Worm (Caenorhabditis elegans) whole organism, L4 larva: ENCODE data around the gene col-14.

Experiments used
- D1046.2 ChIP-seq: fragments of 200-800 bp; sonication (Bioruptor generic); IDR thresholded peaks from 2 replicates; pipeline ENCODE4 v1.3.6; 2022; ENCODE audit warnings: missing genetic modification characterization, missing compliant biosample characterization
- F10B5.3 ChIP-seq: sonication (generic microtip); optimal IDR thresholded peaks from 2 replicates; lab custom pipeline; 2016; ENCODE audit warnings: mild to moderate bottlenecking, missing genetic modification characterization, missing compliant biosample characterization
- F26F4.8 ChIP-seq: fragments of 200-800 bp; sonication (Bioruptor generic); conservative IDR thresholded peaks from 2 replicates; pipeline ENCODE4 v1.3.6; 2022; ENCODE audit warnings: missing genetic modification characterization, missing compliant biosample characterization
- Y48G9A.11 ChIP-seq: fragments of 200-800 bp; sonication (Bioruptor generic); IDR thresholded peaks from 2 replicates; pipeline ENCODE4 v1.3.6; 2022; ENCODE audit warnings: missing genetic modification reagents, missing genetic modification characterization, missing compliant biosample characterization
- Y75B8A.6 ChIP-seq: fragments of 200-800 bp; sonication (Bioruptor generic); IDR thresholded peaks from 2 replicates; pipeline ENCODE4 v1.3.6; 2022; ENCODE audit warnings: missing genetic modification reagents, missing genetic modification characterization, missing compliant biosample characterization
- ZK546.5 ChIP-seq, 2 experiments: sonication (generic microtip); optimal IDR thresholded peaks; 2 replicates each; lab custom pipeline; 2017; ENCODE audit warnings: missing biosample characterization in 2 of 2, missing genetic modification characterization in 2 of 2
- aha-1 ChIP-seq: fragments of 150-350 bp; peaks from one replicate; lab custom pipeline; 2014; ENCODE audit warnings: missing biosample characterization, missing genetic modification characterization
- aly-2 ChIP-seq: sonication (generic microtip); optimal IDR thresholded peaks from 2 replicates; lab custom pipeline; 2018; ENCODE audit warnings: missing biosample characterization, missing genetic modification characterization
- arid-1 ChIP-seq: fragments of 200-800 bp; sonication (Bioruptor generic); conservative IDR thresholded peaks from 2 replicates; pipeline ENCODE4 v1.3.6; 2022; ENCODE audit warnings: missing genetic modification reagents, missing genetic modification characterization, missing compliant biosample characterization
- attf-4 ChIP-seq: sonication (generic microtip); optimal IDR thresholded peaks from 3 replicates; lab custom pipeline; 2017; ENCODE audit warnings: missing biosample characterization, missing genetic modification characterization
- ceh-44 ChIP-seq: fragments of 200-800 bp; sonication (Bioruptor generic); IDR thresholded peaks from 2 replicates; pipeline ENCODE4 v1.3.6; 2022; ENCODE audit warnings: missing genetic modification reagents, missing genetic modification characterization, missing compliant biosample characterization
- ceh-62 ChIP-seq: sonication (generic microtip); optimal IDR thresholded peaks from 2 replicates; lab custom pipeline; 2017; ENCODE audit warnings: missing biosample characterization, missing genetic modification characterization
- cey-2 ChIP-seq: sonication (generic microtip); optimal IDR thresholded peaks from 3 replicates; lab custom pipeline; 2017; ENCODE audit warnings: missing genetic modification characterization, mild to moderate bottlenecking, missing compliant biosample characterization, antibody characterized with exemption, borderline replicate concordance; ENCODE audit not compliant: insufficient read depth
- ctbp-1 ChIP-seq: fragments of 200-800 bp; sonication (Bioruptor generic); IDR thresholded peaks from 2 replicates; pipeline ENCODE4 v1.3.6; 2022; ENCODE audit warnings: missing genetic modification reagents, missing genetic modification characterization, missing compliant biosample characterization
- daf-12 ChIP-seq: fragments of 150-350 bp; optimal IDR thresholded peaks from 2 replicates; lab custom pipeline; 2014; ENCODE audit warnings: missing biosample characterization, missing genetic modification reagents, missing genetic modification characterization
- daf-8 ChIP-seq: fragments of 200-800 bp; sonication (Bioruptor generic); IDR thresholded peaks from 2 replicates; pipeline ENCODE4 v1.3.6; 2022; ENCODE audit warnings: missing genetic modification characterization, missing compliant biosample characterization
- dve-1 ChIP-seq: sonication (generic microtip); optimal IDR thresholded peaks from 2 replicates; lab custom pipeline; 2017; ENCODE audit warnings: antibody characterized with exemption, mild to moderate bottlenecking, missing genetic modification characterization, missing compliant biosample characterization; ENCODE audit not compliant: insufficient read depth
- egl-27 ChIP-seq: sonication (generic microtip); optimal IDR thresholded peaks from 3 replicates; lab custom pipeline; 2017; ENCODE audit warnings: missing biosample characterization, missing genetic modification reagents, missing genetic modification characterization
- gei-8 ChIP-seq: fragments of 200-800 bp; sonication (Bioruptor generic); optimal IDR thresholded peaks from 2 replicates; lab custom pipeline; 2018; ENCODE audit warnings: mild to moderate bottlenecking, missing genetic modification characterization, missing compliant biosample characterization
- hlh-11 ChIP-seq: fragments of 200-800 bp; sonication (Bioruptor generic); optimal IDR thresholded peaks from 2 replicates; lab custom pipeline; 2018; ENCODE audit warnings: mild to moderate bottlenecking, missing genetic modification characterization, missing compliant biosample characterization
- hlh-30 ChIP-seq: sonication (generic microtip); optimal IDR thresholded peaks from 2 replicates; lab custom pipeline; 2017; ENCODE audit warnings: antibody characterized with exemption, mild to moderate bottlenecking, missing genetic modification characterization, missing compliant biosample characterization; ENCODE audit not compliant: insufficient read depth
- hmg-1.1 ChIP-seq: fragments of 200-800 bp; sonication (Bioruptor generic); IDR thresholded peaks from 2 replicates; pipeline ENCODE4 v1.3.6; 2022; ENCODE audit warnings: missing genetic modification reagents, missing genetic modification characterization, missing compliant biosample characterization
- lin-13 ChIP-seq: fragments of 150-350 bp; optimal IDR thresholded peaks from 2 replicates; lab custom pipeline; 2014; ENCODE audit warnings: missing biosample characterization, missing genetic modification reagents, missing genetic modification characterization
- mdl-1 ChIP-seq, 2 experiments: fragments of 150-350 bp in 1 of 2; sonication (generic microtip) in 1 of 2; optimal IDR thresholded peaks; 2 replicates each; lab custom pipeline; 2014 to 2017; ENCODE audit warnings: missing biosample characterization in 2 of 2, missing genetic modification characterization in 2 of 2
- mes-2 ChIP-seq: sonication (generic microtip); optimal IDR thresholded peaks from 2 replicates; lab custom pipeline; 2016; ENCODE audit warnings: missing genotype, mild to moderate bottlenecking, missing genetic modification characterization, missing compliant biosample characterization; ENCODE audit not compliant: poor library complexity, severe bottlenecking
- mxl-2 ChIP-seq: fragments of 200-800 bp; sonication (Bioruptor generic); conservative IDR thresholded peaks from 2 replicates; pipeline ENCODE4 v1.3.6; 2022; ENCODE audit warnings: missing genetic modification reagents, missing genetic modification characterization, missing compliant biosample characterization
- mxl-3 ChIP-seq: fragments of 200-800 bp; sonication (Bioruptor generic); optimal IDR thresholded peaks from 2 replicates; lab custom pipeline; 2018; ENCODE audit warnings: mild to moderate bottlenecking, missing genetic modification characterization, missing compliant biosample characterization
- nhr-25 ChIP-seq: sonication (generic microtip); optimal IDR thresholded peaks from 2 replicates; lab custom pipeline; 2017; ENCODE audit warnings: missing genetic modification characterization, mild to moderate bottlenecking, missing compliant biosample characterization, antibody characterized with exemption, moderate library complexity, borderline replicate concordance; ENCODE audit not compliant: insufficient read depth
- nhr-28 ChIP-seq: fragments of 150-350 bp; optimal IDR thresholded peaks from 2 replicates; lab custom pipeline; 2014; ENCODE audit warnings: missing biosample characterization, missing genetic modification characterization
- nhr-42 ChIP-seq: fragments of 200-800 bp; sonication (Bioruptor generic); IDR thresholded peaks from 2 replicates; pipeline ENCODE4 v1.3.6; 2022; ENCODE audit warnings: missing genetic modification characterization, missing compliant biosample characterization
- nhr-48 ChIP-seq: sonication (generic microtip); optimal IDR thresholded peaks from 2 replicates; lab custom pipeline; 2016; ENCODE audit warnings: mild to moderate bottlenecking, missing genetic modification characterization, missing compliant biosample characterization
- nhr-6 ChIP-seq: fragments of 150-350 bp; optimal IDR thresholded peaks from 2 replicates; lab custom pipeline; 2014; ENCODE audit warnings: missing biosample characterization, missing genetic modification characterization
- nhr-76 ChIP-seq: fragments of 150-350 bp; optimal IDR thresholded peaks from 2 replicates; lab custom pipeline; 2014; ENCODE audit warnings: missing biosample characterization, missing genetic modification characterization
- pqm-1 ChIP-seq: sonication (generic microtip); optimal IDR thresholded peaks from 2 replicates; lab custom pipeline; 2017; ENCODE audit warnings: missing biosample characterization, missing genetic modification characterization
- rbr-2 ChIP-seq: sonication (generic microtip); optimal IDR thresholded peaks from 2 replicates; lab custom pipeline; 2016; ENCODE audit warnings: missing genotype, missing genetic modification characterization, missing compliant biosample characterization
- saeg-2 ChIP-seq: fragments of 200-800 bp; sonication (Bioruptor generic); IDR thresholded peaks from 2 replicates; pipeline ENCODE4 v1.3.6; 2022; ENCODE audit warnings: missing genetic modification reagents, missing genetic modification characterization, missing compliant biosample characterization
- set-16 ChIP-seq: fragments of 200-800 bp; sonication (Bioruptor generic); IDR thresholded peaks from 2 replicates; pipeline ENCODE4 v1.3.6; 2022; ENCODE audit warnings: missing genetic modification reagents, missing genetic modification characterization, missing compliant biosample characterization
- spr-1 ChIP-seq: sonication (generic microtip); optimal IDR thresholded peaks from 2 replicates; lab custom pipeline; 2016; ENCODE audit warnings: mild to moderate bottlenecking, missing genetic modification characterization, missing compliant biosample characterization
- unc-39 ChIP-seq: sonication (generic microtip); optimal IDR thresholded peaks from 2 replicates; lab custom pipeline; 2017; ENCODE audit warnings: missing biosample characterization, missing genetic modification characterization
- zfp-2 ChIP-seq: sonication (generic microtip); optimal IDR thresholded peaks from 2 replicates; lab custom pipeline; 2016; ENCODE audit warnings: mild to moderate bottlenecking, missing genetic modification characterization, missing compliant biosample characterization

Gene col-14

DNA sequence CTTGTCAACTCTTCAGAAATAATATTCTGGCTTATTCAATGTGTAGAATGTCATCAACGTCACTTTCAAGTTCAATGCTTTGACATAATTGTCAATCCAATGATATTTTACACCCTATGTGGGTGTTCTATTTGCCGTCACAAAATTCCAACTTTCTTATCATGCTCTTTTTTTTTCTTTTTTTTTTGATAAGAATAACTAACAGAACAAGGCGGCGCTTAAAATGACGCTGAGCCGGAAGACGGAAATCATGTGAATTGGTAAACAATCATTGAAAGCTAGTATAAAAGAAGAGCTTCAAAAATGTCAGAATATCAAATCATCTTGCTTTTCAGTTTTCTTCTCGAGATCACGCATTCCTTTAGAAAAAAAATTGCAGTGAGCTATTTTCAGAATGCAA, 26.9 kb upstream of the col-14 start, which contains the start of gene C50F7.5:
Gene C50F7.5 (plus strand): TSS at position 395 of the 400 bp plus-strand sequence.
- TF ChIP-seq unc-39 (tag; lab: Kevin White, UChicago): no peak
- TF ChIP-seq dve-1: peak; percentile 40
- no peak for TF ChIP-seq zfp-2
- no peak for TF ChIP-seq F10B5.3 (tag; lab: Kevin White, UChicago)
- TF ChIP-seq cey-2 (tag; lab: Kevin White, UChicago): no peak
- no peak for TF ChIP-seq hlh-11
- no peak for TF ChIP-seq ceh-44
- peak; percentile 68 for TF ChIP-seq pqm-1

DNA sequence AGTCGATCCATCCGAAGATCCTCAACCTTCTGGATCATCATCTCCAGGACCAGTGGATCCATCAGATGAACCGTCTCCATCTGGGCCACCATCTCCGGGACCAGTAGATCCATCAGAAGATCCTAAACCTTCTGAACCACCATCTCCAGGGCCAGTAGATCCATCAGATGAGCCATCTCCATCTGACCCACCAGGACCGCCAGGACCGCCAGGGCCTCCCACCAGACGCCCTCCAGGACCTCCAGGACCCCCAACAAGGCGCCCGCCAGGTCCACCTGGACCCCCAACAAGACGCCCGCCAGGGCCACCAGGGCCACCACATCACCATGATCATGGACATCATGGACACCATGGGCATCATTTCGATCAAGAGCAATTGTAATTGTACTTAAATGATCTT, 25.9 kb upstream of the col-14 start:
- no peak for TF ChIP-seq D1046.2
- TF ChIP-seq rbr-2 (tag; lab: Kevin White, UChicago): no peak
- no peak for TF ChIP-seq nhr-76
- no peak for TF ChIP-seq ctbp-1 (GFP tag; lab: Robert Waterston, UW)
- TF ChIP-seq unc-39 (tag; lab: Kevin White, UChicago): no peak
- no peak for TF ChIP-seq spr-1 (tag; lab: Kevin White, UChicago)
- no peak for TF ChIP-seq egl-27 (tag; lab: Kevin White, UChicago)
- no peak for TF ChIP-seq nhr-6 (tag; lab: Kevin White, UChicago)
- peak; percentile 87 for TF ChIP-seq aha-1
- no peak for TF ChIP-seq Y75B8A.6 (GFP tag; lab: Robert Waterston, UW)
- no peak for TF ChIP-seq mdl-1 (tag; optimal IDR thresholded peaks at IDR 0.05; lab: Kevin White, UChicago)
- TF ChIP-seq saeg-2 (GFP tag; lab: Robert Waterston, UW): 0 out of 2 replicates have a peak, but pooled peaks have one; percentile 22
- TF ChIP-seq lin-13: no peak
- no peak for TF ChIP-seq hmg-1.1 (GFP tag; lab: Robert Waterston, UW)
- no peak for TF ChIP-seq hlh-30 (tag; lab: Kevin White, UChicago)
- no peak for TF ChIP-seq nhr-28 (tag; lab: Kevin White, UChicago)
- no peak for TF ChIP-seq mxl-2 (GFP tag; lab: Robert Waterston, UW)
- TF ChIP-seq mes-2 (tag; lab: Kevin White, UChicago): no peak
- no peak for TF ChIP-seq hlh-11
- TF ChIP-seq nhr-42 (GFP tag; lab: Robert Waterston, UW): no peak
- TF ChIP-seq aly-2: no peak
- TF ChIP-seq nhr-48: no peak
- TF ChIP-seq arid-1 (GFP tag; lab: Robert Waterston, UW): no peak
- no peak for TF ChIP-seq ZK546.5 (tag; optimal IDR thresholded peaks at IDR 0.05; lab: Kevin White, UChicago)
- TF ChIP-seq daf-8 (GFP tag; lab: Robert Waterston, UW): no peak
- TF ChIP-seq ceh-62 (tag; lab: Kevin White, UChicago): no peak
- TF ChIP-seq gei-8 (GFP tag; lab: Kevin White, UChicago): no peak
- TF ChIP-seq dve-1: no peak
- 0 out of 2 replicates have a peak, but pooled peaks have one; percentile 21 for TF ChIP-seq Y48G9A.11 (GFP tag; lab: Robert Waterston, UW)
- TF ChIP-seq attf-4 (tag; lab: Kevin White, UChicago): no peak
- no peak for TF ChIP-seq mxl-3 (GFP tag; lab: Kevin White, UChicago)
- TF ChIP-seq F26F4.8: no peak
- no peak for TF ChIP-seq nhr-25 (tag; lab: Kevin White, UChicago)
- peak; percentile 95 for TF ChIP-seq set-16 (GFP tag; lab: Robert Waterston, UW)
- TF ChIP-seq daf-12: no peak
